Worm (Caenorhabditis elegans): ENCODE data around the gene col-95.

Gene col-95

DNA sequence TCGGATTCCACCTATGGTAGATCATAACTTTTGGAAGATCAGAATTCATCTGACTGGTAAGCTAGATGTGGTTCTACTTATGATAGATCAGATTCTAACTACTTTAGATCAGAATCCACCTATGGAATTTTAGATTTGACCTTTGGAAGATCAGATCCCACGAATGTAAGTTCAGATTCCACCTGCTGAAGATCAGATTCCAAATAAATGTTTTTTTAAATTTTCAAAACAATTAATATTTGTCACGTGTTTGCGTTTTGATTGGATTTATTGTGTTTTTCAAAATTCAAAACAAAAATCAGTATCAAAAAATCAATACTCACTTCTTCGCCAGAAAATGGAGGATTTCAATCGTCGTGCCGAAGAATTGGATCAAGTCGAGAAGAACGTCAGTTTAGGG, 5.2 kb upstream of the col-95 start, which contains the start of gene Y41C4A.7:
TSS of gene Y41C4A.7 (plus strand) at position 301 of the 400 bp plus-strand sequence.
- TF ChIP-seq nhr-76 (tag; optimal IDR thresholded peaks at IDR 0.05): no peak
- TF ChIP-seq sea-2 (GFP tag; optimal IDR thresholded peaks at IDR 0.05): no peak
- TF ChIP-seq egl-5 (tag; optimal IDR thresholded peaks at IDR 0.05): no peak
- TF ChIP-seq zag-1 (tag; optimal IDR thresholded peaks at IDR 0.05): no peak
- no peak for TF ChIP-seq elt-1 (tag; optimal IDR thresholded peaks at IDR 0.05)
- TF ChIP-seq mml-1 (tag; optimal IDR thresholded peaks at IDR 0.05): no peak
- no peak for TF ChIP-seq elt-3 (tag; optimal IDR thresholded peaks at IDR 0.05)
- TF ChIP-seq eor-1 (tag; optimal IDR thresholded peaks at IDR 0.05): no peak
- TF ChIP-seq tbx-2 (tag; optimal IDR thresholded peaks at IDR 0.05): no peak
- no peak for TF ChIP-seq ceh-9 (tag; optimal IDR thresholded peaks at IDR 0.05)
- no peak for TF ChIP-seq ztf-11 (tag; optimal IDR thresholded peaks at IDR 0.05)
- no peak for TF ChIP-seq nhr-67 (tag; optimal IDR thresholded peaks at IDR 0.05)
- TF ChIP-seq nhr-12 (tag; optimal IDR thresholded peaks at IDR 0.05): no peak
- TF ChIP-seq nhr-77 (tag; optimal IDR thresholded peaks at IDR 0.05): no peak
- TF ChIP-seq mdl-1 (tag; optimal IDR thresholded peaks at IDR 0.05): no peak
- TF ChIP-seq snpc-4 (tag; optimal IDR thresholded peaks at IDR 0.05): no peak
- no peak for TF ChIP-seq pha-4 (tag; optimal IDR thresholded peaks at IDR 0.05)

ce11 chrIII:11699959-11700358, 3.8 kb upstream of the col-95 start, which contains the start of gene pqn-84:
pqn-84 (plus strand) TSS chrIII:11700259.
- TF ChIP-seq pha-4 (tag; optimal IDR thresholded peaks at IDR 0.05): no peak

DNA sequence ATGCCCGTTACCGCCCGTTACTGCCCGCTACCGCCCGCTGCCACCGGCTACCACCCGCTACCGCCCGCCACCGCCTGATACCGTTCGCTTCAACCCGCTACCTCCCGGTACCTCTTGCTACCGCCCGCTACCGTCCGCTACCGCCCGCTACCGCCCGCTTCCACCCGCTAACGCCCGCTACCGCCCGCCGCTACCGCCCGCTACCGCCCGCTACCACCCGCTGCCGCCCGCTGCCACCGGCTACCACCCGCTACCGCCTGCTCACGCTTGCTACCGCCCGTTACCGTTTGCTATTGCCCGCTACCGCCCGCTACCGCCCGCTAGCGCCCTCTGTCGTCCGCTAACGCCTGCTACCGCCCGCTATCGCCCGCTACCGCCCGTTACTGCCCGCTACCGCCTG, 1.9 kb upstream of the col-95 start:
- no peak for TF ChIP-seq nhr-12 (tag; optimal IDR thresholded peaks at IDR 0.05)
- no peak for TF ChIP-seq nhr-76 (tag; optimal IDR thresholded peaks at IDR 0.05)
- TF ChIP-seq mdl-1 (tag; optimal IDR thresholded peaks at IDR 0.05): no peak
- no peak for TF ChIP-seq egl-5 (tag; optimal IDR thresholded peaks at IDR 0.05)
- no peak for TF ChIP-seq nhr-77 (tag; optimal IDR thresholded peaks at IDR 0.05)
- TF ChIP-seq nhr-237 (tag; optimal IDR thresholded peaks at IDR 0.05): no peak
- no peak for TF ChIP-seq daf-12 (tag; optimal IDR thresholded peaks at IDR 0.05)
- TF ChIP-seq egl-27 (tag; optimal IDR thresholded peaks at IDR 0.05): no peak
- TF ChIP-seq ama-1 (optimal IDR thresholded peaks at IDR 0.05): no peak
- TF ChIP-seq aly-2 (tag; optimal IDR thresholded peaks at IDR 0.05): no peak
- no peak for TF ChIP-seq nhr-28 (tag; optimal IDR thresholded peaks at IDR 0.05)
- TF ChIP-seq fos-1 (tag; optimal IDR thresholded peaks at IDR 0.05): no peak

DNA sequence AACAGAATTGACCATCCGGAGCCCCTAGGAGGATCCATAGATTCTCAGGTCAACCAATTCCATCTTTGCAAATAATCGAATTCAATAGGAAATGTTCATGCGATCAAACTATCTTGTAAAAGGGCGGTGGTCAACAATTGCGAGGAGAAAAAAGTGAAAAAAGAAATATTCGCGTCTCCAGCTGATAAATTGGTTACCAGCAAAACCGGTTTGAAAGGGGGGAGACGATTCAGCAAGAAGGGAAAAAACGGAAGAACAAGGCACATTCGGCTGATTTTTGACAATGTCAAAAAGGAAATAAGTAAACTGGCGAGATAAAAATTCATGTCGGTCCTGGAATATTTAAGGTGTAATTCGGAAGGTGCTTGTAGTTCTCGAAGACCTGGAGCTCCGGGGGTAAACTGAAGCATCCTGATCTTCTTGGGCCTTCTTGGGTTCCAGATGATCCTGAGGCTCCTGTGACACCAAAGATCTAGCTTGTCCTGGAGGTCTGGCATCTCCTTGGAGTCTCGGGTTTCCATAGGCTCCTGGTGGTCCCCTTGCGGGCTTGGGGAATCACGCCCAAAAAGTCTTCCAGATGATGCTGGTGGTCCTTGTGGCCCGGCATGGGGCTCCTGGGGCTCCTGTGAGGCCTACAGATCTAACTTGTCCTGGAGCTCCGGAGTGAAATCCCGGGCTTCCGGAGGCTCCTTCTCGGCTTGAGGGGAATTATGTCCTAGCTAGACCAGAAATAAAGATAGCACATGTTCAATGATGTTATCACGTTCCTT, 603 bp upstream of the col-95 start:
- no peak for TF ChIP-seq fkh-10 (GFP tag; optimal IDR thresholded peaks at IDR 0.05)
- no peak for TF ChIP-seq lsy-12 (tag; optimal IDR thresholded peaks at IDR 0.05)
- TF ChIP-seq egl-27 (tag; optimal IDR thresholded peaks at IDR 0.05): no peak
- TF ChIP-seq lin-39 (tag; optimal IDR thresholded peaks at IDR 0.05): no peak
- no peak for TF ChIP-seq jun-1 (tag; optimal IDR thresholded peaks at IDR 0.05)
- TF ChIP-seq elt-2 (tag; optimal IDR thresholded peaks at IDR 0.05): no peak
- TF ChIP-seq tbx-2 (tag; optimal IDR thresholded peaks at IDR 0.05): no peak
- no peak for TF ChIP-seq nhr-23 (tag; optimal IDR thresholded peaks at IDR 0.05)
- TF ChIP-seq nhr-11 (tag; optimal IDR thresholded peaks at IDR 0.05): no peak
- TF ChIP-seq daf-12 (tag; optimal IDR thresholded peaks at IDR 0.05): no peak
- no peak for TF ChIP-seq elt-3 (tag; optimal IDR thresholded peaks at IDR 0.05)
- no peak for TF ChIP-seq ama-1 (optimal IDR thresholded peaks at IDR 0.05)
- no peak for TF ChIP-seq mml-1 (tag; optimal IDR thresholded peaks at IDR 0.05)

DNA sequence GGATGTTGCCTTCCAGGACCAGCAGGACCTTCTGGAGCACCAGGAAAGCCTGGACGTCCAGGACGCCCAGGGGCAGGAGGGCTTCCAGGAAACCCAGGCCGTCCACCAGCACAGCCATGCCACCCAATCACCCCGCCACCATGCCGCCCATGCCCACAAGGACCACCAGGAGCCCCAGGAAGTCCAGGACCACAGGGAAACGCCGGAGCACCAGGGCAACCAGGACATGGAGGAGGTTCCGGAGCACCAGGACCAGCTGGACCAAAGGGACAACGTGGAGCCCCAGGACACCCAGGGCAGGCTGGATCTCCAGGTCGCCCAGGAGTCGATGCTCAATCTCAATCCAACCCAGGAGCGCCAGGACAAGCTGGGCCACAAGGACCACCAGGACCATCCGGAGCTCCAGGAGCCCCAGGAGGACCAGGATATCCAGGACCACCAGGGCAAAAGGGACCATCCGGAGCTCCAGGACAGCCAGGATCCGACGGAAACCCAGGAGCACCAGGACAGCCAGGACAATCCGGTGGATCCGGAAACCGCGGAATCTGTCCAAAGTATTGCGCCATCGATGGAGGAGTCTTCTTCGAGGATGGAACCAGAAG, 684 bp downstream of the col-95 start:
- TF ChIP-seq fkh-2 (tag; optimal IDR thresholded peaks at IDR 0.05) (no peak), ceh-28 (tag; optimal IDR thresholded peaks at IDR 0.05) (no peak), ztf-4 (tag; optimal IDR thresholded peaks at IDR 0.05) (no peak), nhr-43 (tag; optimal IDR thresholded peaks at IDR 0.05; ENCODE audit: poor library complexity, severe bottlenecking) (no peak), aly-2 (tag; optimal IDR thresholded peaks at IDR 0.05) (no peak), ceh-16 (tag; optimal IDR thresholded peaks at IDR 0.05) (no peak), nhr-237 (tag; optimal IDR thresholded peaks at IDR 0.05) (no peak), nhr-28 (tag; optimal IDR thresholded peaks at IDR 0.05) (no peak), eor-1 (tag; optimal IDR thresholded peaks at IDR 0.05) (no peak), lin-15B (tag; optimal IDR thresholded peaks at IDR 0.05) (no peak), nhr-25 (tag; optimal IDR thresholded peaks at IDR 0.05) (no peak), elt-3 (tag; optimal IDR thresholded peaks at IDR 0.05) (no peak), elt-2 (tag; optimal IDR thresholded peaks at IDR 0.05) (no peak), daf-12 (tag; optimal IDR thresholded peaks at IDR 0.05) (no peak), mml-1 (tag; optimal IDR thresholded peaks at IDR 0.05) (no peak), jun-1 (tag; optimal IDR thresholded peaks at IDR 0.05) (no peak), elt-1 (tag; optimal IDR thresholded peaks at IDR 0.05) (no peak), ceh-9 (tag; optimal IDR thresholded peaks at IDR 0.05) (no peak), fos-1 (tag; optimal IDR thresholded peaks at IDR 0.05) (no peak)

All from whole organism, L3 larva.